Worm (Caenorhabditis elegans): ENCODE measurements around the gene skr-6.

- no peak for TF ChIP-seq him-1 (tag; optimal IDR thresholded peaks at IDR 0.05)
- TF ChIP-seq dao-5 (tag; optimal IDR thresholded peaks at IDR 0.05), result no peak
- TF ChIP-seq W03F9.2 (tag; optimal IDR thresholded peaks at IDR 0.05), result no peak
Observed at ce11 chrV:18244408-18244807, 25.4 kb downstream of the skr-6 start.
